Fruit fly (Drosophila melanogaster): ENCODE measurements around the gene CG13807.
A peak's percentile ranks its signal among the peaks of the same experiment; 100 is the strongest.

DNA sequence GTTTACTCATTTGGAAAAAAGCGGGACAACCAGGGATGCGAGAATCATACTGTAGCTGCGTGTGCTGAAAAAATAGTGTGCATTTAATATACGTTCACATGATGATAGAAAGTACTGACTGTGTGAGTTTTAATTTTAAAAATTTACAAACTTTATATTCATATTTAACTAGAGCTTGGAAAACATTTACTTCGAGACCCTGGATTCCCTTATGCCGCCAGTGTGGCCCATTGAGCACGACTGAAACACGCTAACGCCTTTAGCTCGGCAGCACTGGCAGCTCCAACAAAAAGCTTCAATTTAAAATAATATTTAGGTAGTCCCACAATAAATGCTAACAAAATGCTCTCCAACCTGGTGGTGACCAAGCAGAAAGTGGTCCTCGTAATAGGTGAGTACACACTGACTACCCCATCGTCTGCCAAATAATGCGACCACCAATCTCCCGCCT is 5.3 kb upstream of the CG13807 start, which contains the start of the genes CG1275 and Elp5:
- peak; percentile 95 for TF ChIP-seq psq (GFP tag; optimal IDR thresholded peaks at IDR 0.05)
- peak; percentile 97 for TF ChIP-seq fru (GFP tag; optimal IDR thresholded peaks at IDR 0.05)
- TF ChIP-seq pan (optimal IDR thresholded peaks at IDR 0.05): no peak
- peak; percentile 96 for TF ChIP-seq sv (GFP tag; optimal IDR thresholded peaks at IDR 0.05)
- TF ChIP-seq Myc (optimal IDR thresholded peaks at IDR 0.05): peak; percentile 31
- TF ChIP-seq Sp1 (GFP tag; optimal IDR thresholded peaks at IDR 0.05): peak; percentile 98
- TF ChIP-seq Hr78 (GFP tag; optimal IDR thresholded peaks at IDR 0.05): no peak
- no peak for TF ChIP-seq dsf (GFP tag; optimal IDR thresholded peaks at IDR 0.05; ENCODE audit: borderline replicate concordance)
- TF ChIP-seq Abd-B (GFP tag; optimal IDR thresholded peaks at IDR 0.05): no peak

Measured in whole organism, wandering third instar larva.